Fruit fly (Drosophila melanogaster): Measurements from ENCODE around the gene wupA.

The wupA gene

dm6 chrX:18108676-18109075 is 8.0 kb downstream of the wupA start:
- no peak for TF ChIP-seq noc (tag; optimal IDR thresholded peaks at IDR 0.05)

dm6 chrX:18106686-18107085 is 10.0 kb downstream of the wupA start:
- no peak for TF ChIP-seq noc (tag; optimal IDR thresholded peaks at IDR 0.05)

- no peak for TF ChIP-seq noc (tag; optimal IDR thresholded peaks at IDR 0.05)
These were observed 13.4 kb downstream of the wupA start, which contains the start of gene CG7135 for dm6 chrX:18103353-18103752. TSS of gene CG7135 (plus strand) at chrX:18103653.

dm6 chrX:18101778-18102177 is 14.9 kb downstream of the wupA start, which contains the start of gene Taf8:
TSS of gene Taf8 (plus strand) at chrX:18101970.
- no peak for TF ChIP-seq noc (tag; optimal IDR thresholded peaks at IDR 0.05)

- TF ChIP-seq noc (tag; optimal IDR thresholded peaks at IDR 0.05) = peak; percentile 21
These were observed 15.5 kb downstream of the wupA start, which contains the start of gene Mvb12 for dm6 chrX:18101098-18101711. TSS of gene Mvb12 (minus strand) at chrX:18101314.

dm6 chrX:18100146-18100669 is 16.5 kb downstream of the wupA start:
- TF ChIP-seq noc (tag; optimal IDR thresholded peaks at IDR 0.05) = no peak

DNA sequence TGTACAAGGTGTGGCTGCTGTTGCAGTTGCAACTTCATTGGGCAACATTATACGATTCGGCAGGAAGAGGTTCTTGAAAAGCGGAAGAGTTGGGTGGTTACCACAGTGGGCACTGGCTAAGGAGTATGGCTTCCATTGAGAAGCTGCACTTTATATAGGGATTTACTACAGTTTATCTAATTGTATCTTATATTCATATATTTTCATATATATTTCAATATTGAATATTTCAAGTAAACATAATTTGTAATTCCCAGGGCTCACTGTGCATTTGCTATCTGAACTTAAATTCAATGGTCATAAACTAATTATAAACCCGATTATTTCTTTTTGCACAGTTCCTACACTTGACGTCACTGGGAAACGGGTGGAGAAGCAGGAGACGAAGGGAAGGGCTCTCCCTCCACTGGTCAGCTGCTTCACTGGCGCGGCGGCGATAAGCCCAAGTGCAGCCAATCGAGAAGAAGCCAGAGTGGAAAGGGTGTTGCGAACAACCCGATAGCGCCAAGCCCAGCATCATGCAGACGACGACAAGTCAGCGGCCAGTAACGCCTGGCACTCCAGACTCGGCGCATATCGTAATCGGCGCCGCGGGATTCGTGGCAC is 21.9 kb downstream of the wupA start:
- peak; percentile 87 for TF ChIP-seq noc (tag; optimal IDR thresholded peaks at IDR 0.05)

DNA sequence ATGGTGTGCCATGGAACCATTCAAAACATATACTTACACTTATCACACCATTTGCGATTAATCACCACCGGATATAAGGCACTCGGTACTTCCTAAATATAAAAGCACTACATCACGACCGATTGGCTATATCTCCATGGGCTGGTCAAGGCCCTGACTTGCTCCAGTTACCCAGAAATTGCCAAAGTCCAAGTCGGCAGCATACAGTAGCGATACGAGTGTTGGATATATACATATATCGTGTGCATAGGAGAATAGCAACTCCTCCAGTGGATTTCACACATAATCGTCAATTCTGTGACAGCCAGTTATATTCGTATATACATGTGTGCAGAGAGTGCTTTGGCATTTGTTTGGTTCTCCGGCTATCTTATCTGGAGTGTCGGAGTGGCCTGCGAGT is 22.6 kb downstream of the wupA start:
- no peak for TF ChIP-seq noc (tag; optimal IDR thresholded peaks at IDR 0.05)

- TF ChIP-seq noc (tag; optimal IDR thresholded peaks at IDR 0.05) = peak; percentile 81
These were observed 23.9 kb downstream of the wupA start, which contains the start of gene RhoGAP16F for dm6 chrX:18092810-18093222. TSS of gene RhoGAP16F (plus strand) at chrX:18093145.

- TF ChIP-seq noc (tag; optimal IDR thresholded peaks at IDR 0.05) = no peak
These were observed 24.6 kb downstream of the wupA start for dm6 chrX:18092126-18092525.

- TF ChIP-seq noc (tag; optimal IDR thresholded peaks at IDR 0.05) = peak; percentile 29
These were observed 25.5 kb downstream of the wupA start, which contains the start of gene scu for dm6 chrX:18091159-18091676. TSS of gene scu (plus strand) at chrX:18091259.

DNA sequence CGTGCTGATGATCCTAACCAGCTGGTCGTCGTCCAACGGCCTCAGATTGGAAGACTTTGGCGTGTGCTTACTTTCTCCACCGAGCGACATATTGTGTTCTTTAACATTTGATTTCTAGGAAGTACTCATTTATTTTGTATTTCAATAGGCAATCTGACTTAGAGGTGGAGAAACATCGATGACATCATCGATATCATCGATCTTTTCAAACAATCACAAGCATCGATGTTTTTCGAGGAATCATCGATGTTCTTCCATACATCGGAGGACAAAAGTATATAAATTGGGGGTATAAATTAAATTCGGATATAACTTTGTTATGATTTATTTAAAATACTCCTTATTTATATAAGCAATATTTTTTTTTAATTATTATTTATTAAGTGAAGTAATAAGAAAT is 26.4 kb downstream of the wupA start, which contains the start of gene Swt1:
Gene Swt1, minus strand, starts transcription at position 177 of the 400 bp plus-strand sequence.
- TF ChIP-seq noc (tag; optimal IDR thresholded peaks at IDR 0.05) = no peak

DNA sequence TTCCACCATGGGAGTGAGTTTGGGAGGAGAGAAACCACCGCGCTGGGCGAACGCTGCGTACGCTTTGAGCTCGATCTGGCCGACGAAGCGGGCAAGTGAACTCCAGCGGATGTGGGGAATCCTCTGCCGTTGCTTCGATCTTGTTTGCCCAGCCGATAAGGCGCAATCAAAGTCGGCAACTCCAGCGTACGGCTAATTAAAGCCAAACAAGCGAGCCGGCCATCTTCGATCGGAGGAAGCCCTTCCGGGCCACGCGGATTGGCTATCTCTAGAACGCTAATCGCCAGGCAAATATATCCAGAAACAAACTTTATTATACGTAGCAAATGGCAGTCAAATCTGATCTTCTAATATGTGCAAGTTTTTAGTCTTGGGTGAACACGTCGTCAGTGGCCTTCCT is 28.3 kb downstream of the wupA start, which contains the start of gene CG7536:
Gene CG7536, minus strand, starts transcription at position 101 of the 400 bp plus-strand sequence.
- TF ChIP-seq noc (tag; optimal IDR thresholded peaks at IDR 0.05) = no peak

- TF ChIP-seq noc (tag; optimal IDR thresholded peaks at IDR 0.05) = peak; percentile 84
These were observed 31.3 kb downstream of the wupA start, which contains the start of gene Ada3 for dm6 chrX:18085470-18085797. TSS of gene Ada3 (plus strand) at chrX:18085761.

dm6 chrX:18084614-18085469 is 31.9 kb downstream of the wupA start:
- TF ChIP-seq noc (tag; optimal IDR thresholded peaks at IDR 0.05) = no peak

Data from whole organism, larva.